Worm (Caenorhabditis elegans) whole organism, young adult: ENCODE data around the gene C25H3.10.

Experiments used
- B0336.3 ChIP-seq: fragments of 200-800 bp; sonication (Bioruptor generic); IDR thresholded peaks from 2 replicates; pipeline ENCODE4 v1.3.6; 2022; ENCODE audit warnings: missing genetic modification characterization, missing compliant biosample characterization
- C17E4.6 ChIP-seq: fragments of 200-800 bp; sonication (Bioruptor generic); IDR thresholded peaks from 2 replicates; pipeline ENCODE4 v1.3.6; 2022; ENCODE audit warnings: missing genetic modification reagents, missing genetic modification characterization, missing compliant biosample characterization
- D2030.7 ChIP-seq: fragments of 200-800 bp; sonication (Bioruptor generic); IDR thresholded peaks from 2 replicates; pipeline ENCODE4 v1.3.6; 2022; ENCODE audit warnings: missing genetic modification reagents, missing genetic modification characterization, missing compliant biosample characterization
- F39B2.1 ChIP-seq: fragments of 200-800 bp; sonication (Bioruptor generic); IDR thresholded peaks from 2 replicates; pipeline ENCODE4 v1.3.6; 2022; ENCODE audit warnings: missing genetic modification reagents, missing genetic modification characterization, missing compliant biosample characterization
- F52B5.7 ChIP-seq: sonication (generic microtip); optimal IDR thresholded peaks from 2 replicates; lab custom pipeline; 2016; ENCODE audit warnings: mild to moderate bottlenecking, missing genetic modification characterization, missing compliant biosample characterization
- F57C9.4 ChIP-seq: sonication (generic microtip); optimal IDR thresholded peaks from 2 replicates; lab custom pipeline; 2017; ENCODE audit warnings: mild to moderate bottlenecking, missing genetic modification characterization, missing compliant biosample characterization
- T26A5.8 ChIP-seq: sonication (generic microtip); optimal IDR thresholded peaks from 2 replicates; lab custom pipeline; 2016; ENCODE audit warnings: missing genetic modification characterization, missing compliant biosample characterization
- Y56A3A.18 ChIP-seq: fragments of 200-800 bp; sonication (Bioruptor generic); IDR thresholded peaks from 2 replicates; pipeline ENCODE4 v1.3.6; 2022; ENCODE audit warnings: missing genetic modification reagents, missing genetic modification characterization, missing compliant biosample characterization
- aptf-2 ChIP-seq: fragments of 200-800 bp; sonication (Bioruptor generic); conservative IDR thresholded peaks from 2 replicates; pipeline ENCODE4 v1.3.6; 2022; ENCODE audit warnings: missing genetic modification reagents, missing genetic modification characterization, missing compliant biosample characterization
- attf-3 ChIP-seq: fragments of 200-800 bp; sonication (Bioruptor generic); conservative IDR thresholded peaks from 2 replicates; pipeline ENCODE4 v1.3.6; 2022; ENCODE audit warnings: missing genetic modification reagents, missing genetic modification characterization, missing compliant biosample characterization
- bed-2 ChIP-seq: fragments of 200-800 bp; sonication (Bioruptor generic); IDR thresholded peaks from 2 replicates; pipeline ENCODE4 v1.3.6; 2022; ENCODE audit warnings: missing genetic modification reagents, missing genetic modification characterization, missing compliant biosample characterization
- ccch-3 ChIP-seq: fragments of 200-800 bp; sonication (Bioruptor generic); optimal IDR thresholded peaks from 2 replicates; lab custom pipeline; 2018; ENCODE audit warnings: mild to moderate bottlenecking, missing genetic modification characterization, missing compliant biosample characterization
- cebp-1 ChIP-seq, 2 experiments: fragments of 200-800 bp in 1 of 2; sonication (Bioruptor generic) in 1 of 2; sonication (generic microtip) in 1 of 2; IDR thresholded peaks in 1 of 2; optimal IDR thresholded peaks in 1 of 2; 2 replicates each; pipeline versions ENCODE4 v1.3.6 to Lab custom; 2017 to 2022; ENCODE audit warnings: missing compliant biosample characterization in 2 of 2, missing genetic modification characterization in 2 of 2, mild to moderate bottlenecking in 1 of 2, missing genetic modification reagents in 1 of 2, moderate library complexity in 1 of 2
- cebp-2 ChIP-seq: fragments of 200-800 bp; sonication (Bioruptor generic); IDR thresholded peaks from 2 replicates; pipeline ENCODE4 v1.3.6; 2022; ENCODE audit warnings: missing genetic modification characterization, missing compliant biosample characterization
- ceh-27 ChIP-seq: fragments of 200-800 bp; sonication (Bioruptor generic); optimal IDR thresholded peaks from 2 replicates; lab custom pipeline; 2018; ENCODE audit warnings: mild to moderate bottlenecking, missing genetic modification characterization, moderate library complexity, missing compliant biosample characterization
- dpff-1 ChIP-seq: sonication (generic microtip); optimal IDR thresholded peaks from 2 replicates; lab custom pipeline; 2017; ENCODE audit warnings: mild to moderate bottlenecking, missing genetic modification characterization, missing compliant biosample characterization
- egl-44 ChIP-seq: fragments of 200-800 bp; sonication (Bioruptor generic); IDR thresholded peaks from 2 replicates; pipeline ENCODE4 v1.3.6; 2022; ENCODE audit warnings: missing genetic modification reagents, missing genetic modification characterization, missing compliant biosample characterization
- egrh-3 ChIP-seq: fragments of 200-800 bp; sonication (Bioruptor generic); IDR thresholded peaks from 2 replicates; pipeline ENCODE4 v1.3.6; 2022; ENCODE audit warnings: missing genetic modification reagents, missing genetic modification characterization, missing compliant biosample characterization
- ekl-4 ChIP-seq: fragments of 200-800 bp; sonication (Bioruptor generic); IDR thresholded peaks from 2 replicates; pipeline ENCODE4 v1.3.6; 2022; ENCODE audit warnings: missing genetic modification reagents, missing genetic modification characterization, missing compliant biosample characterization
- ets-4 ChIP-seq: fragments of 200-800 bp; sonication (Bioruptor generic); optimal IDR thresholded peaks from 2 replicates; lab custom pipeline; 2018; ENCODE audit warnings: mild to moderate bottlenecking, missing genetic modification characterization, missing compliant biosample characterization
- hmg-1.2 ChIP-seq: fragments of 200-800 bp; sonication (Bioruptor generic); IDR thresholded peaks from 2 replicates; pipeline ENCODE4 v1.3.6; 2022; ENCODE audit warnings: missing genetic modification reagents, missing genetic modification characterization, missing compliant biosample characterization
- hmg-20 ChIP-seq: fragments of 200-800 bp; sonication (Bioruptor generic); IDR thresholded peaks from 2 replicates; pipeline ENCODE4 v1.3.6; 2022; ENCODE audit warnings: missing genetic modification reagents, missing genetic modification characterization, missing compliant biosample characterization
- hsf-1 ChIP-seq: fragments of 200-800 bp; sonication (Bioruptor generic); IDR thresholded peaks from 2 replicates; pipeline ENCODE4 v1.3.6; 2022; ENCODE audit warnings: missing genetic modification reagents, missing genetic modification characterization, missing compliant biosample characterization
- lin-26 ChIP-seq: fragments of 200-800 bp; sonication (Bioruptor generic); IDR thresholded peaks from 2 replicates; pipeline ENCODE4 v1.3.6; 2022; ENCODE audit warnings: missing genetic modification reagents, missing genetic modification characterization, missing compliant biosample characterization
- lsy-27 ChIP-seq: sonication (generic microtip); optimal IDR thresholded peaks from 2 replicates; lab custom pipeline; 2017; ENCODE audit warnings: missing genetic modification characterization, mild to moderate bottlenecking, missing compliant biosample characterization, antibody characterized with exemption, missing genotype, borderline replicate concordance; ENCODE audit not compliant: insufficient read depth
- madf-6 ChIP-seq: fragments of 200-800 bp; sonication (Bioruptor generic); IDR thresholded peaks from 2 replicates; pipeline ENCODE4 v1.3.6; 2022; ENCODE audit warnings: missing genetic modification reagents, missing genetic modification characterization, missing compliant biosample characterization
- mes-4 ChIP-seq: sonication (generic microtip); optimal IDR thresholded peaks from 2 replicates; lab custom pipeline; 2016; ENCODE audit warnings: missing genotype, missing genetic modification characterization, missing compliant biosample characterization
- nfya-1 ChIP-seq: sonication (generic microtip); optimal IDR thresholded peaks from 2 replicates; lab custom pipeline; 2017; ENCODE audit warnings: antibody characterized with exemption, missing compliant biosample characterization, missing genetic modification characterization, borderline replicate concordance; ENCODE audit not compliant: insufficient read depth
- nfyb-1 ChIP-seq: fragments of 200-800 bp; sonication (Bioruptor generic); IDR thresholded peaks from 2 replicates; pipeline ENCODE4 v1.3.6; 2022; ENCODE audit warnings: missing genetic modification reagents, missing genetic modification characterization, missing compliant biosample characterization
- nhr-80 ChIP-seq: sonication (generic microtip); optimal IDR thresholded peaks from 2 replicates; lab custom pipeline; 2016; ENCODE audit warnings: missing genetic modification characterization, missing compliant biosample characterization
- nhr-90 ChIP-seq: sonication (generic microtip); optimal IDR thresholded peaks from 2 replicates; lab custom pipeline; 2016; ENCODE audit warnings: missing genotype, mild to moderate bottlenecking, missing genetic modification characterization, missing compliant biosample characterization
- pbrm-1 ChIP-seq: fragments of 200-800 bp; sonication (Bioruptor generic); IDR thresholded peaks from 2 replicates; pipeline ENCODE4 v1.3.6; 2022; ENCODE audit warnings: missing genetic modification reagents, missing genetic modification characterization, missing compliant biosample characterization
- rcor-1 ChIP-seq: fragments of 200-800 bp; sonication (Bioruptor generic); IDR thresholded peaks from 2 replicates; pipeline ENCODE4 v1.3.6; 2022; ENCODE audit warnings: missing genetic modification reagents, missing genetic modification characterization, missing compliant biosample characterization
- somi-1 ChIP-seq: fragments of 200-800 bp; sonication (Bioruptor generic); optimal IDR thresholded peaks from 2 replicates; lab custom pipeline; 2018; ENCODE audit warnings: mild to moderate bottlenecking, missing genetic modification characterization, missing compliant biosample characterization
- zfh-2 ChIP-seq: fragments of 200-800 bp; sonication (Bioruptor generic); conservative IDR thresholded peaks from 2 replicates; pipeline ENCODE4 v1.3.6; 2022; ENCODE audit warnings: missing genetic modification reagents, missing genetic modification characterization, missing compliant biosample characterization
- ztf-28 ChIP-seq: fragments of 200-800 bp; sonication (Bioruptor generic); IDR thresholded peaks from 2 replicates; pipeline ENCODE4 v1.3.6; 2022; ENCODE audit warnings: missing genetic modification reagents, missing genetic modification characterization, missing compliant biosample characterization
- ztf-6 ChIP-seq: fragments of 200-800 bp; sonication (Bioruptor generic); IDR thresholded peaks from 2 replicates; pipeline ENCODE4 v1.3.6; 2022; ENCODE audit warnings: missing genetic modification reagents, missing genetic modification characterization, missing compliant biosample characterization

Gene C25H3.10

ce11 chrII:5660155-5660554 lies 38.6 kb downstream of the C25H3.10 start (continued):
- TF ChIP-seq nfya-1 (tag; lab: Kevin White, UChicago), result no peak
- TF ChIP-seq ztf-28 (GFP tag; lab: Robert Waterston, UW), result no peak
- no peak for TF ChIP-seq rcor-1 (GFP tag; lab: Robert Waterston, UW)
- TF ChIP-seq, all 124 proteins: peak for 0

- 0 out of 2 replicates have a peak, but pooled peaks have one; percentile 37 for TF ChIP-seq nfyb-1
- no peak for TF ChIP-seq ekl-4 (GFP tag; lab: Robert Waterston, UW)
- TF ChIP-seq, all 124 proteins: peak for 1
Measured at ce11 chrII:5659675-5660074, 39.1 kb downstream of the C25H3.10 start, which contains the start of gene fut-3. fut-3 (minus strand) TSS chrII:5659775.

ce11 chrII:5654215-5654614 lies 44.6 kb downstream of the C25H3.10 start, which contains the start of gene F59E12.1:
F59E12.1 (plus strand) TSS chrII:5654515.
- TF ChIP-seq ets-4 (no peak), lin-26 (GFP tag; lab: Robert Waterston, UW) (no peak), hmg-1.2 (GFP tag; lab: Robert Waterston, UW) (no peak), mes-4 (tag; lab: Kevin White, UChicago) (no peak)

ce11 chrII:5652334-5652733 lies 46.4 kb downstream of the C25H3.10 start, which contains the start of gene bli-2:
bli-2 (minus strand) TSS chrII:5652434.
- TF ChIP-seq dpff-1 (tag; lab: Kevin White, UChicago), result no peak
- TF ChIP-seq pbrm-1 (GFP tag; lab: Robert Waterston, UW), result no peak
- no peak for TF ChIP-seq F39B2.1 (GFP tag; lab: Robert Waterston, UW)
- TF ChIP-seq F52B5.7, result no peak
- no peak for TF ChIP-seq egl-44 (GFP tag; lab: Robert Waterston, UW)

ce11 chrII:5651426-5651825 lies 47.3 kb downstream of the C25H3.10 start:
- TF ChIP-seq egrh-3 (peak; percentile 64; the same call in 1 of the 2 replicates), nfyb-1 (no peak), zfh-2 (GFP tag; lab: Robert Waterston, UW) (peak; percentile 85)

ce11 chrII:5649236-5650004 lies 49.3 kb downstream of the C25H3.10 start, which contains the start of the genes sam-4, F59E12.17 and zyg-1:
sam-4 (minus strand) TSS chrII:5649286.
F59E12.17 (minus strand) TSS chrII:5649470.
zyg-1 (plus strand) TSS chrII:5649748.
- TF ChIP-seq ceh-27, result peak; percentile 64
- no peak for TF ChIP-seq C17E4.6
- TF ChIP-seq bed-2, result no peak
- no peak for TF ChIP-seq F39B2.1 (GFP tag; lab: Robert Waterston, UW)
- TF ChIP-seq cebp-1 (GFP tag; IDR thresholded peaks at IDR 0.05; lab: Robert Waterston, UW), result peak; percentile 41; the same call in 1 of the 2 replicates
- TF ChIP-seq cebp-1 (tag; optimal IDR thresholded peaks at IDR 0.05; lab: Kevin White, UChicago), result peak; percentile 50
- no peak for TF ChIP-seq hsf-1 (GFP tag; lab: Robert Waterston, UW)
- TF ChIP-seq cebp-2, result no peak
- TF ChIP-seq hmg-20 (GFP tag; lab: Robert Waterston, UW), result no peak
- TF ChIP-seq madf-6 (GFP tag; lab: Robert Waterston, UW), result peak; percentile 71
- no peak for TF ChIP-seq T26A5.8
- no peak for TF ChIP-seq ccch-3 (GFP tag; lab: Kevin White, UChicago)
- peak; percentile 4 for TF ChIP-seq nhr-80 (tag; lab: Kevin White, UChicago)
- TF ChIP-seq attf-3, result peak; percentile 53
- TF ChIP-seq egl-44 (GFP tag; lab: Robert Waterston, UW), result 0 out of 2 replicates have a peak, but pooled peaks have one; percentile 23
- no peak for TF ChIP-seq ztf-6 (GFP tag; lab: Robert Waterston, UW)
- TF ChIP-seq dpff-1 (tag; lab: Kevin White, UChicago), result no peak
- TF ChIP-seq B0336.3 (GFP tag; lab: Robert Waterston, UW), result no peak
- TF ChIP-seq mes-4 (tag; lab: Kevin White, UChicago), result no peak
- TF ChIP-seq nhr-90 (tag; lab: Kevin White, UChicago), result no peak
- TF ChIP-seq aptf-2 (GFP tag; lab: Robert Waterston, UW), result peak; percentile 52; the same call in 1 of the 2 replicates
- no peak for TF ChIP-seq lin-26 (GFP tag; lab: Robert Waterston, UW)
- no peak for TF ChIP-seq lsy-27
- TF ChIP-seq Y56A3A.18 (GFP tag; lab: Robert Waterston, UW), result no peak
- peak; percentile 82 for TF ChIP-seq D2030.7 (GFP tag; lab: Robert Waterston, UW)
- TF ChIP-seq somi-1 (GFP tag; lab: Kevin White, UChicago), result no peak
- TF ChIP-seq F57C9.4, result no peak
